Fruit fly (Drosophila melanogaster) whole organism, embryonic: Measurements from ENCODE around the gene Hip1.

Source experiments
- Abd-B ChIP-seq: fragments of 200-800 bp; sonication (Bioruptor generic); optimal IDR thresholded peaks from 2 replicates; lab custom pipeline; 2018; ENCODE audit warnings: missing biosample characterization, mild to moderate bottlenecking, missing genetic modification characterization, moderate library complexity
- BtbVII ChIP-seq: fragments of 200-800 bp; sonication (Bioruptor generic); optimal IDR thresholded peaks from 3 replicates; lab custom pipeline; 2017; ENCODE audit warnings: missing biosample characterization, mild to moderate bottlenecking, missing genetic modification characterization
- CG10147 ChIP-seq: fragments of 200-800 bp; sonication (Bioruptor generic); optimal IDR thresholded peaks from 2 replicates; lab custom pipeline; 2019; ENCODE audit warnings: missing biosample characterization, mild to moderate bottlenecking, missing genetic modification characterization, moderate library complexity
- CG11456 ChIP-seq: fragments of 200-800 bp; sonication (Bioruptor generic); IDR thresholded peaks from 3 replicates; pipeline ENCODE4 v1.3.6; 2022; ENCODE audit warnings: missing biosample characterization, missing genetic modification characterization
- CG12071 ChIP-seq: fragments of 200-800 bp; sonication (Bioruptor generic); optimal IDR thresholded peaks from 3 replicates; lab custom pipeline; 2018; ENCODE audit warnings: missing biosample characterization, mild to moderate bottlenecking, missing genetic modification characterization
- CG12391 ChIP-seq: fragments of 200-800 bp; sonication (Bioruptor generic); optimal IDR thresholded peaks from 3 replicates; lab custom pipeline; 2018; ENCODE audit warnings: missing biosample characterization, mild to moderate bottlenecking, missing genetic modification characterization, moderate library complexity
- CG12659 ChIP-seq: fragments of 200-800 bp; sonication (Bioruptor generic); optimal IDR thresholded peaks from 3 replicates; lab custom pipeline; 2017; ENCODE audit warnings: mild to moderate bottlenecking, missing biosample characterization, missing genetic modification reagents, missing genetic modification characterization
- CG13424 ChIP-seq: fragments of 200-800 bp; sonication (Bioruptor generic); optimal IDR thresholded peaks from 2 replicates; lab custom pipeline; 2019; ENCODE audit warnings: missing biosample characterization, mild to moderate bottlenecking, missing genetic modification characterization, moderate library complexity
- CG15269 ChIP-seq: fragments of 200-800 bp; sonication (Bioruptor generic); optimal IDR thresholded peaks from 2 replicates; lab custom pipeline; 2018; ENCODE audit warnings: missing biosample characterization, mild to moderate bottlenecking, missing genetic modification characterization, moderate library complexity
- CG15601 ChIP-seq: fragments of 200-800 bp; sonication (Bioruptor generic); optimal IDR thresholded peaks from 3 replicates; lab custom pipeline; 2019; ENCODE audit warnings: missing biosample characterization, mild to moderate bottlenecking, missing genetic modification characterization, moderate library complexity
- CG16779 ChIP-seq: fragments of 200-800 bp; sonication (Bioruptor generic); IDR thresholded peaks from 2 replicates; pipeline ENCODE4 v1.3.6; 2022; ENCODE audit warnings: missing biosample characterization, missing genetic modification characterization
- CG17328 ChIP-seq: fragments of 200-800 bp; sonication (Bioruptor generic); IDR thresholded peaks from 2 replicates; pipeline ENCODE4 v1.3.6; 2022; ENCODE audit warnings: missing biosample characterization, missing genetic modification characterization
- CG17829 ChIP-seq: fragments of 200-800 bp; optimal IDR thresholded peaks from 2 replicates; lab custom pipeline; 2019; ENCODE audit warnings: missing biosample characterization, mild to moderate bottlenecking, missing genetic modification characterization, moderate library complexity
- CG18011 ChIP-seq: fragments of 200-800 bp; sonication (Bioruptor generic); optimal IDR thresholded peaks from 2 replicates; lab custom pipeline; 2017; ENCODE audit warnings: missing biosample characterization, missing genetic modification characterization, mild to moderate bottlenecking, moderate library complexity, missing genotype
- CG18599 ChIP-seq: fragments of 200-800 bp; sonication (Bioruptor generic); optimal IDR thresholded peaks from 3 replicates; lab custom pipeline; 2017; ENCODE audit warnings: missing biosample characterization, missing genetic modification characterization, mild to moderate bottlenecking, moderate library complexity, missing genetic modification reagents
- CG18619 ChIP-seq: fragments of 200-800 bp; sonication (Bioruptor generic); optimal IDR thresholded peaks from 3 replicates; lab custom pipeline; 2017; ENCODE audit warnings: missing biosample characterization, mild to moderate bottlenecking, missing genetic modification characterization
- CG2120 ChIP-seq: fragments of 200-800 bp; sonication (Bioruptor generic); optimal IDR thresholded peaks from 3 replicates; lab custom pipeline; 2016; ENCODE audit warnings: missing biosample characterization, missing genetic modification characterization
- CG2712 ChIP-seq: fragments of 200-800 bp; optimal IDR thresholded peaks from 3 replicates; lab custom pipeline; 2019; ENCODE audit warnings: missing biosample characterization, mild to moderate bottlenecking, missing genetic modification characterization, moderate library complexity
- CG4617 ChIP-seq: fragments of 200-800 bp; sonication (Bioruptor generic); optimal IDR thresholded peaks from 3 replicates; lab custom pipeline; 2016; ENCODE audit warnings: missing biosample characterization, missing genetic modification characterization, borderline replicate concordance
- CG5245 ChIP-seq: fragments of 200-800 bp; sonication (Bioruptor generic); optimal IDR thresholded peaks from 3 replicates; lab custom pipeline; 2016; ENCODE audit warnings: missing biosample characterization, missing genetic modification characterization
- CG7786 ChIP-seq: fragments of 200-800 bp; sonication (Bioruptor generic); optimal IDR thresholded peaks from 2 replicates; lab custom pipeline; 2016; ENCODE audit warnings: missing biosample characterization, missing genetic modification characterization
- CHES-1-like ChIP-seq: fragments of 200-800 bp; sonication (Bioruptor generic); optimal IDR thresholded peaks from 2 replicates; lab custom pipeline; 2016; ENCODE audit warnings: missing biosample characterization, missing genetic modification characterization
- Chrac-16 ChIP-seq: fragments of 200-800 bp; sonication (Bioruptor generic); optimal IDR thresholded peaks from 3 replicates; lab custom pipeline; 2016; ENCODE audit warnings: missing biosample characterization, missing genetic modification characterization
- Dip3 ChIP-seq: fragments of 200-800 bp; sonication (Bioruptor generic); optimal IDR thresholded peaks from 3 replicates; lab custom pipeline; 2016; ENCODE audit warnings: missing biosample characterization, missing genetic modification characterization
- Fer1 ChIP-seq: fragments of 200-800 bp; sonication (Bioruptor generic); optimal IDR thresholded peaks from 2 replicates; lab custom pipeline; 2017; ENCODE audit warnings: missing biosample characterization, mild to moderate bottlenecking, missing genetic modification characterization
- Fer2 ChIP-seq: fragments of 200-800 bp; sonication (Bioruptor generic); optimal IDR thresholded peaks from 2 replicates; lab custom pipeline; 2018; ENCODE audit warnings: missing biosample characterization, mild to moderate bottlenecking, missing genetic modification characterization, moderate library complexity
- H2.0 ChIP-seq: fragments of 200-800 bp; sonication (Bioruptor generic); IDR thresholded peaks from 2 replicates; pipeline ENCODE4 v1.3.6; 2022; ENCODE audit warnings: missing biosample characterization, missing genetic modification characterization
- HmgZ ChIP-seq: fragments of 200-800 bp; sonication (Bioruptor generic); optimal IDR thresholded peaks from 2 replicates; lab custom pipeline; 2018; ENCODE audit warnings: missing biosample characterization, mild to moderate bottlenecking, missing genetic modification characterization
- Hr51 ChIP-seq, 2 experiments: fragments of 200-800 bp; sonication (Bioruptor generic); optimal IDR thresholded peaks; 2 replicates in 1 of 2; 3 replicates in 1 of 2; lab custom pipeline; 2016 to 2018; ENCODE audit warnings: missing biosample characterization in 2 of 2, missing genetic modification characterization in 2 of 2, mild to moderate bottlenecking in 1 of 2, moderate library complexity in 1 of 2
- Hsf ChIP-seq: fragments of 200-800 bp; sonication (Bioruptor generic); optimal IDR thresholded peaks from 3 replicates; lab custom pipeline; 2016; ENCODE audit warnings: missing biosample characterization, missing genetic modification characterization
- Mad ChIP-seq: fragments of 200-800 bp; sonication (Bioruptor generic); optimal IDR thresholded peaks from 2 replicates; lab custom pipeline; 2016; ENCODE audit warnings: missing biosample characterization, missing genetic modification characterization
- Nf-YC ChIP-seq: fragments of 200-800 bp; optimal IDR thresholded peaks from 3 replicates; lab custom pipeline; 2019; ENCODE audit warnings: missing biosample characterization, mild to moderate bottlenecking, missing genetic modification characterization, moderate library complexity
- Rfx ChIP-seq: fragments of 200-800 bp; sonication (Bioruptor generic); IDR thresholded peaks from 2 replicates; pipeline ENCODE4 v1.3.6; 2022; ENCODE audit warnings: missing biosample characterization, missing genetic modification characterization
- dan ChIP-seq: fragments of 200-800 bp; sonication (Bioruptor generic); IDR thresholded peaks from 2 replicates; pipeline ENCODE4 v1.3.6; 2022; ENCODE audit warnings: missing biosample characterization, missing genetic modification characterization
- disco-r ChIP-seq: fragments of 200-800 bp; sonication (Bioruptor generic); optimal IDR thresholded peaks from 2 replicates; lab custom pipeline; 2016; ENCODE audit warnings: missing biosample characterization, missing genetic modification characterization
- dysf ChIP-seq: fragments of 200-800 bp; sonication (Bioruptor generic); IDR thresholded peaks from 3 replicates; pipeline ENCODE4 v1.3.6; 2022; ENCODE audit warnings: missing biosample characterization, missing genetic modification characterization
- gcm ChIP-seq: fragments of 200-800 bp; sonication (Bioruptor generic); optimal IDR thresholded peaks from 2 replicates; lab custom pipeline; 2019; ENCODE audit warnings: missing biosample characterization, mild to moderate bottlenecking, missing genetic modification characterization, moderate library complexity
- ind ChIP-seq: fragments of 200-800 bp; sonication (Bioruptor generic); optimal IDR thresholded peaks from 3 replicates; lab custom pipeline; 2016; ENCODE audit warnings: missing biosample characterization, missing genetic modification characterization
- inv ChIP-seq: fragments of 200-800 bp; sonication (Bioruptor generic); IDR thresholded peaks from 2 replicates; pipeline ENCODE4 v1.3.6; 2022; ENCODE audit warnings: missing biosample characterization, missing genetic modification characterization; ENCODE audit not compliant: partially characterized antibody
- kay ChIP-seq: fragments of 200-800 bp; sonication (Bioruptor generic); optimal IDR thresholded peaks from 2 replicates; lab custom pipeline; 2016; ENCODE audit warnings: missing biosample characterization, missing genetic modification characterization
- lab ChIP-seq: fragments of 200-800 bp; sonication (Bioruptor generic); optimal IDR thresholded peaks from 3 replicates; lab custom pipeline; 2017; ENCODE audit warnings: missing biosample characterization, missing genetic modification characterization, mild to moderate bottlenecking, moderate library complexity, missing genetic modification reagents
- mam ChIP-seq: fragments of 200-800 bp; sonication (Bioruptor generic); optimal IDR thresholded peaks from 3 replicates; lab custom pipeline; 2016; ENCODE audit warnings: missing biosample characterization, missing genetic modification characterization
- phol ChIP-seq: fragments of 200-800 bp; sonication (Bioruptor generic); optimal IDR thresholded peaks from 3 replicates; lab custom pipeline; 2018; ENCODE audit warnings: missing biosample characterization, mild to moderate bottlenecking, missing genetic modification characterization, moderate library complexity
- row ChIP-seq: fragments of 200-800 bp; sonication (Bioruptor generic); IDR thresholded peaks from 3 replicates; pipeline ENCODE4 v1.3.6; 2022; ENCODE audit warnings: missing biosample characterization, missing genetic modification characterization
- sc ChIP-seq, 3 experiments: fragments of >200 bp in 2 of 3; fragments of 200-800 bp in 1 of 3; sonication (Bioruptor generic) in 1 of 3; optimal IDR thresholded peaks; 2 replicates in 2 of 3; 3 replicates in 1 of 3; lab custom pipeline; 2017; ENCODE audit warnings: mild to moderate bottlenecking in 1 of 3, missing biosample characterization in 1 of 3, missing genetic modification characterization in 1 of 3, missing genetic modification reagents in 1 of 3
- scrt ChIP-seq: fragments of 200-800 bp; sonication (Bioruptor generic); optimal IDR thresholded peaks from 2 replicates; lab custom pipeline; 2018; ENCODE audit warnings: missing biosample characterization, mild to moderate bottlenecking, missing genetic modification characterization, moderate library complexity
- sd ChIP-seq: fragments of 200-800 bp; sonication (Bioruptor generic); optimal IDR thresholded peaks from 3 replicates; lab custom pipeline; 2018; ENCODE audit warnings: missing biosample characterization, mild to moderate bottlenecking, missing genetic modification characterization, moderate library complexity
- ttk ChIP-seq: fragments of 200-800 bp; sonication (Bioruptor generic); IDR thresholded peaks from 2 replicates; pipeline ENCODE4 v2.1.2; 2022; ENCODE audit warnings: missing biosample characterization, missing genetic modification characterization

The Hip1 gene

dm6 chr3L:12792933-12793448, 19.6 kb upstream of the Hip1 start (continued):
- TF ChIP-seq HmgZ (tag; lab: Kevin White, UChicago) (peak; percentile 61), CG18619 (GFP tag; lab: Kevin White, UChicago) (peak; percentile 63), Chrac-16 (GFP tag; lab: Kevin White, UChicago) (peak; percentile 47), Dip3 (peak; percentile 36), Hsf (peak; percentile 21), CG13424 (tag; lab: Kevin White, UChicago) (peak; percentile 78), Mad (GFP tag; lab: Kevin White, UChicago) (peak; percentile 24), scrt (GFP tag; lab: Kevin White, UChicago) (peak; percentile 56), Fer1 (GFP tag; lab: Kevin White, UChicago) (peak; percentile 74), disco-r (GFP tag; lab: Kevin White, UChicago) (no peak), row (peak; percentile 74), mam (GFP tag; lab: Kevin White, UChicago) (peak; percentile 32), Rfx (peak; percentile 71), CG10147 (peak; percentile 75), inv (GFP tag; lab: Robert Waterston, UW) (no peak), CG12071 (peak; percentile 6), CG18599 (GFP tag; lab: Kevin White, UChicago) (peak; percentile 72), CG12659 (peak; percentile 67), CG2120 (GFP tag; lab: Kevin White, UChicago) (peak; percentile 73), CG5245 (GFP tag; lab: Kevin White, UChicago) (peak; percentile 10), CHES-1-like (GFP tag; lab: Kevin White, UChicago) (no peak), CG15269 (tag; lab: Kevin White, UChicago) (peak; percentile 86), kay (GFP tag; lab: Kevin White, UChicago) (peak; percentile 8), Hr51 (GFP tag; optimal IDR thresholded peaks at IDR 0.05; lab: Kevin White, UChicago) (peak in 1 of 2 experiments; percentile 79), lab (GFP tag; lab: Kevin White, UChicago) (peak; percentile 66), dan (GFP tag; lab: Robert Waterston, UW) (no peak), sc (optimal IDR thresholded peaks at IDR 0.05; lab: Kevin White, UChicago) (no peak), sc (GFP tag; optimal IDR thresholded peaks at IDR 0.05; lab: Kevin White, UChicago) (no peak), gcm (GFP tag; lab: Kevin White, UChicago) (peak; percentile 75), CG7786 (GFP tag; lab: Kevin White, UChicago) (peak; percentile 8), CG4617 (GFP tag; lab: Kevin White, UChicago) (no peak), ttk (GFP tag; lab: Robert Waterston, UW) (no peak), BtbVII (GFP tag; lab: Kevin White, UChicago) (peak; percentile 20), CG2712 (tag; lab: Kevin White, UChicago) (peak; percentile 79), Nf-YC (tag; lab: Kevin White, UChicago) (peak; percentile 63), Fer2 (peak; percentile 33), dysf (GFP tag; lab: Robert Waterston, UW) (peak; percentile 55; the same call in 2 of the 3 replicates), ind (peak; percentile 63), CG12391 (tag; lab: Kevin White, UChicago) (peak; percentile 74), CG15601 (peak; percentile 41), CG17328 (GFP tag; lab: Robert Waterston, UW) (peak; percentile 24; the same call in 1 of the 2 replicates), CG17829 (peak; percentile 67), H2.0 (GFP tag; lab: Robert Waterston, UW) (no peak; the same call in 1 of the 2 replicates), CG18011 (no peak), Abd-B (peak; percentile 29), CG16779 (GFP tag; lab: Robert Waterston, UW) (no peak), CG11456 (GFP tag; lab: Robert Waterston, UW) (0 out of 3 replicates have a peak, but pooled peaks have one; percentile 44), phol (tag; lab: Kevin White, UChicago) (peak; percentile 72), sd (tag; lab: Kevin White, UChicago) (peak; percentile 56)
